Worm (Caenorhabditis elegans): ENCODE results near the gene metr-1.

Gene metr-1

DNA sequence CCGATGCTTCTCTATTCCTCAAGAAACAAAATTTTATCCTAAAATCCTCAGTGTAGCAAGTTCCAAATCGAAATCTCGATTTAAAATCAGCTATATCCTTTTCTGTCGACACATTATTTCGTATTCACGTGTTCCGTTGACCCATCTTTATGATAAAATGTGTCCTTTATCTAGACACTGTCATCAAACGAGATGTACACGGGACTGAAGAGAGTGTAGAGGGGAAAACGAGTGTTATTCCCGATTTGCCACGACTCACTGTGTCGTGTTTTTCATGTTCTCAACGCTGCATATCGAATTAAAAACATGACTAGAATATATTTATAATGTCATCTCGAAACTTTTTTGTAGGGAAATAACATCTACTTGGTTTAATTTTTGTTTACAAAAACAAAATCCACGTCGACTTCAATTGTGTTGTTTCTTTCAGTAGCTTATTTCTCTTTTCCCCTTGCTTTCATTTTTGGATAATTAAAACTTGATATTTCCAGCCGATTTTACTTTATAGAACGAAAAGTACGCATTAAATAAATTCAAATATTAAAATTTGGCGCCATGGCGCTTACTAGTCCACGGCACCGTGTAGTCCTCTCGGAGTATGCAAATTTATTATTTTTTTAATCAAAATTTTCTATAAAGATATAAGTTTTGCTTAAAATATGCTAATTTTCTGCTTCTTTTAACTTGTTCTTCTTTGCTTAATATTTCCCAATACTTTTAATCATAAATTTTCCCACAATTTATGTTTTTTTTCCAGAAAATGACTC is at the start of gene metr-1:
TSS of gene metr-1 (plus strand) at position 758 of the 767 bp plus-strand sequence.
- TF ChIP-seq ztf-1 (GFP tag; conservative IDR thresholded peaks at IDR 0.05) (no peak), crh-2 (tag; optimal IDR thresholded peaks at IDR 0.05) (peak; percentile 2), nhr-21 (tag; optimal IDR thresholded peaks at IDR 0.05) (peak; percentile 60), fos-1 (tag; optimal IDR thresholded peaks at IDR 0.05) (peak; percentile 68), elt-3 (tag; optimal IDR thresholded peaks at IDR 0.05) (no peak), gmeb-1 (tag; optimal IDR thresholded peaks at IDR 0.05) (peak; percentile 63), sma-9 (GFP tag; optimal IDR thresholded peaks at IDR 0.05) (peak; percentile 15), sma-9 (tag; optimal IDR thresholded peaks at IDR 0.05) (no peak), lsy-2 (tag; optimal IDR thresholded peaks at IDR 0.05) (peak in 1 of 2 experiments; percentile 49), ama-1 (optimal IDR thresholded peaks at IDR 0.05) (peak; percentile 46)

ce11 chrII:10880625-10881024 is 45.7 kb upstream of the metr-1 start, which contains the start of gene lurp-1:
TSS of gene lurp-1 (plus strand) at chrII:10880925.
- TF ChIP-seq R02D3.7 (tag; optimal IDR thresholded peaks at IDR 0.05) (no peak), lin-11 (tag; optimal IDR thresholded peaks at IDR 0.05) (no peak), sem-4 (tag; optimal IDR thresholded peaks at IDR 0.05) (no peak), nhr-129 (tag; optimal IDR thresholded peaks at IDR 0.05) (no peak), lsy-2 (tag; optimal IDR thresholded peaks at IDR 0.05) (no peak), sma-9 (GFP tag; optimal IDR thresholded peaks at IDR 0.05) (no peak), sma-9 (tag; optimal IDR thresholded peaks at IDR 0.05) (no peak), nhr-10 (tag; optimal IDR thresholded peaks at IDR 0.05) (no peak)

DNA sequence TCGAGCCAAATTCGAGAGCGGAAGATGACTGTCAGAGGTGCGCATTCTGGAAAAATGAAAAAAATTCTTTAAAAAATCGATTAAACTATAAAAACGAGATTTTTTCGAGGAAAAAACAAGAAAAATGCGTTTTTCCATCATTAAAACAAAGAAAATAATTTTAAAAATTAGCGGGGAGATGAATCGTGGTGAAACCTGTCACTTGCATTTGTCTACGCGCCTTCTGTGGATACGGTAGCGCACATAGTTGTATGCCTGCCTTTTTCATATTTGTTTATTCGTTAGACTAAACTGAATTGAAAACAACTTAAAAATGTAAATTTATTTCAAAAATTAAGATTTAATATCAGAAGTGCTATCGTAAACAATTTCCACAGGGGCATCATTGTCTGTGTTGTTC is 42.0 kb upstream of the metr-1 start, which contains the start of gene egg-3:
TSS of gene egg-3 (minus strand) at position 46 of the 400 bp plus-strand sequence.
- TF ChIP-seq ceh-16 (tag; optimal IDR thresholded peaks at IDR 0.05) (no peak), nhr-10 (tag; optimal IDR thresholded peaks at IDR 0.05) (no peak), snpc-4 (tag; optimal IDR thresholded peaks at IDR 0.05) (no peak), mbf-1 (tag; optimal IDR thresholded peaks at IDR 0.05) (no peak), fos-1 (tag; optimal IDR thresholded peaks at IDR 0.05) (no peak), egl-27 (tag; optimal IDR thresholded peaks at IDR 0.05) (no peak), zag-1 (tag; optimal IDR thresholded peaks at IDR 0.05) (no peak), sem-4 (tag; optimal IDR thresholded peaks at IDR 0.05) (no peak), elt-3 (tag; optimal IDR thresholded peaks at IDR 0.05) (no peak), unc-39 (tag; optimal IDR thresholded peaks at IDR 0.05) (no peak), blmp-1 (tag; optimal IDR thresholded peaks at IDR 0.05; ENCODE audit: insufficient read depth) (no peak)

- TF ChIP-seq nhr-11 (tag; optimal IDR thresholded peaks at IDR 0.05) = no peak
- TF ChIP-seq fos-1 (tag; optimal IDR thresholded peaks at IDR 0.05) = no peak
- no peak for TF ChIP-seq Y55F3AM.14 (GFP tag; optimal IDR thresholded peaks at IDR 0.05)
- TF ChIP-seq elt-1 (tag; optimal IDR thresholded peaks at IDR 0.05) = no peak
- TF ChIP-seq elt-3 (tag; optimal IDR thresholded peaks at IDR 0.05) = no peak
- no peak for TF ChIP-seq egl-27 (tag; optimal IDR thresholded peaks at IDR 0.05)
- no peak for TF ChIP-seq nhr-129 (tag; optimal IDR thresholded peaks at IDR 0.05)
- TF ChIP-seq mbf-1 (tag; optimal IDR thresholded peaks at IDR 0.05) = no peak
- no peak for TF ChIP-seq nhr-10 (tag; optimal IDR thresholded peaks at IDR 0.05)
- TF ChIP-seq unc-39 (tag; optimal IDR thresholded peaks at IDR 0.05) = no peak
- TF ChIP-seq unc-55 (GFP tag; optimal IDR thresholded peaks at IDR 0.05) = no peak
- TF ChIP-seq R02D3.7 (tag; optimal IDR thresholded peaks at IDR 0.05) = no peak
- TF ChIP-seq alr-1 (tag; optimal IDR thresholded peaks at IDR 0.05) = no peak
- TF ChIP-seq aly-2 (tag; optimal IDR thresholded peaks at IDR 0.05) = no peak
- TF ChIP-seq mdl-1 (tag; optimal IDR thresholded peaks at IDR 0.05) = no peak
- TF ChIP-seq ceh-82 (tag; optimal IDR thresholded peaks at IDR 0.05) = no peak
- TF ChIP-seq ama-1 (optimal IDR thresholded peaks at IDR 0.05) = no peak
- TF ChIP-seq snpc-4 (tag; optimal IDR thresholded peaks at IDR 0.05) = no peak
- TF ChIP-seq crh-2 (tag; optimal IDR thresholded peaks at IDR 0.05) = no peak
- TF ChIP-seq nhr-237 (tag; optimal IDR thresholded peaks at IDR 0.05) = no peak
Measured at ce11 chrII:10885250-10885649, 41.1 kb upstream of the metr-1 start.

DNA sequence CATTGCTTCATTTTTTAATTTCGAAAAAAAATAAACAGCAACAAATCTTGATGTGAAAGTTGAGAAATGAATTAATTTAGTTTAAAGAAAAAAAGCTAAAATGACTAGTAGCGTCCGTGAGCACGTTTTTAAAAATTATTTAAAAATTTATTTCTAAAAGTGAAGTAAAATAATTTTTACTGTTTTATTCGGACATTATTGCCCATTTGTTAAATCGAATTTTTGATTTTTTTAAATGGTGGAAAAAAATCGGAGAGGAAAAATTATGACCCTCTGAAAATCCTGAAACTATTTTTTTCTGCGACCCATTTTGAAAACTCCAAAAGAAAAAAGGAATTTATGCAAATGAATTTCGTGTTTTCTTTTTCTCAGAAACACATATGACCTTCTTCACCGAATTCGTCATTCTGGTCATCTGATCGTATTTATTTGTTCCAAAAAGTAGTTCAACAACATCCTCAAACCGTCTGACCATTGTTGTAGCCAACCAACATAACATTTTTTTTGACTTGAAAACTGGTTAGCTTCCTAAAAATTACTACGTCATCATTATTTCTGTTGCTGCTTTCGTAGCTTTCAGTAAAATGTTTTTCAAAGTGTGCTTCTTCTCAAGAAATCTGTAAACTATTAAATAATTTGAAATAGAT is 40.4 kb upstream of the metr-1 start, which contains the start of gene F44F4.3:
TSS of gene F44F4.3 (minus strand) at position 51 of the 647 bp plus-strand sequence.
- TF ChIP-seq lin-13 (GFP tag; optimal IDR thresholded peaks at IDR 0.05) (no peak), lin-39 (tag; optimal IDR thresholded peaks at IDR 0.05) (no peak), nhr-25 (tag; optimal IDR thresholded peaks at IDR 0.05) (peak; percentile 49)

All from whole organism, L2 larva.